Worm (Caenorhabditis elegans): ENCODE results near the gene C28C12.11.

- TF ChIP-seq cnd-1 (tag; optimal IDR thresholded peaks at IDR 0.05) (no peak), sptf-1 (tag; optimal IDR thresholded peaks at IDR 0.05) (no peak), ceh-83 (GFP tag; optimal IDR thresholded peaks at IDR 0.05) (no peak), ceh-43 (GFP tag; optimal IDR thresholded peaks at IDR 0.05) (no peak), unc-62 (GFP tag; optimal IDR thresholded peaks at IDR 0.05) (no peak), mab-5 (tag; optimal IDR thresholded peaks at IDR 0.05) (no peak), nhr-76 (tag; optimal IDR thresholded peaks at IDR 0.05) (no peak)
Observed at ce11 chrIV:8499956-8500355, 26.1 kb downstream of the C28C12.11 start.

Data from whole organism, mixed stage, embryonic.